Worm (Caenorhabditis elegans): Measurements from ENCODE around the gene tag-51.

Gene tag-51

DNA sequence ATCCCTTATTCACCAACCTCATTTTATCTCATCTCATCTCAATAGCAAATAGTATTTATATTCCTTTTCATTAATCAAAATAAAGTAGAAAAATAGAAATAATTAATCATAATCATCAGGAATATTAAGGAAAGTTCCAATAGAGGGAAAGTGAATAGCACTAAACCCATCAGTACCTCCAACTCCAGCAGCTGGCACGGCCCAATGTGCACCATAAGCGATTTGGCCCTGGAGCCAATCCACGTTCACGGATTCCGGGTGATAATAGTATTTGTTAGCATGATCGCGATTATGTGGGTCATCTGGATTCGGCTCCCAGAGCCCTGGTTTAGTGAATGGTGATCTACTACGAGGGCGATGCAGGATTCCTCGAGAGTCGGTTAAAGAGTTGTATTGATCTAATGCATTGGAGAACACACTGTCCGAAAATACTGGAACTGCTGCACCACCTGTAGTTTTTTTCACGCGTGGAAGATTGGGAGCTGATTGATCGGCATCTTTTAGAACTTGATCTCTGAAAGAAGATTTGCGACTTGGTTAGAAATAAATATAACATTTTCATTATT lies 18.2 kb upstream of the tag-51 start (continued):
- TF ChIP-seq nfya-1 (tag; optimal IDR thresholded peaks at IDR 0.05; ENCODE audit: borderline replicate concordance, insufficient read depth) (no peak), dox-1 (GFP tag; IDR thresholded peaks at IDR 0.05) (peak; percentile 92), bed-2 (GFP tag; IDR thresholded peaks at IDR 0.05) (no peak), nfya-2 (GFP tag; IDR thresholded peaks at IDR 0.05) (peak; percentile 93; the same call in 1 of the 2 replicates), xnd-1 (tag; optimal IDR thresholded peaks at IDR 0.05) (no peak), lsl-1 (GFP tag; optimal IDR thresholded peaks at IDR 0.05) (peak; percentile 23), repo-1 (tag; optimal IDR thresholded peaks at IDR 0.05) (peak; percentile 99), snpc-4 (GFP tag; optimal IDR thresholded peaks at IDR 0.05) (no peak), snpc-4 (tag; optimal IDR thresholded peaks at IDR 0.05) (peak in 2 of 4 experiments; percentile 27 to 48), F57A8.1 (GFP tag; optimal IDR thresholded peaks at IDR 0.05) (no peak), nfyb-1 (GFP tag; IDR thresholded peaks at IDR 0.05) (peak; percentile 99), egl-18 (GFP tag; IDR thresholded peaks at IDR 0.05) (peak; percentile 89), F52B5.7 (tag; optimal IDR thresholded peaks at IDR 0.05) (peak; percentile 99), rpc-1 (optimal IDR thresholded peaks at IDR 0.05) (no peak), rpc-1 (tag; optimal IDR thresholded peaks at IDR 0.05) (no peak), ztf-22 (GFP tag; optimal IDR thresholded peaks at IDR 0.05) (peak; percentile 92), tlf-1 (GFP tag; optimal IDR thresholded peaks at IDR 0.05) (peak; percentile 92), attf-3 (GFP tag; conservative IDR thresholded peaks at IDR 0.05) (peak; percentile 69), B0019.2 (GFP tag; conservative IDR thresholded peaks at IDR 0.05) (0 out of 2 replicates have a peak, but pooled peaks have one; percentile 36), ztf-3 (GFP tag; optimal IDR thresholded peaks at IDR 0.05) (peak; percentile 91), rcor-1 (GFP tag; IDR thresholded peaks at IDR 0.05) (peak; percentile 83), ceh-79 (tag; optimal IDR thresholded peaks at IDR 0.05) (peak; percentile 92), hmg-20 (GFP tag; IDR thresholded peaks at IDR 0.05) (peak; percentile 75), F39B2.1 (GFP tag; IDR thresholded peaks at IDR 0.05) (peak; percentile 72; the same call in 1 of the 2 replicates), Y53G8AR.9 (GFP tag; conservative IDR thresholded peaks at IDR 0.05) (peak; percentile 99), let-607 (tag; optimal IDR thresholded peaks at IDR 0.05) (peak; percentile 68 to 83), C17E4.6 (GFP tag; IDR thresholded peaks at IDR 0.05) (peak; percentile 93), F22D6.2 (tag; optimal IDR thresholded peaks at IDR 0.05) (peak; percentile 73), gei-17 (GFP tag; optimal IDR thresholded peaks at IDR 0.05) (peak; percentile 83), tbp1 (GFP tag; optimal IDR thresholded peaks at IDR 0.05) (peak; percentile 74), nhr-27 (tag; optimal IDR thresholded peaks at IDR 0.05) (peak; percentile 98), atf-7 (tag; optimal IDR thresholded peaks at IDR 0.05) (peak; percentile 99), unc-130 (GFP tag; optimal IDR thresholded peaks at IDR 0.05) (no peak), B0336.3 (GFP tag; IDR thresholded peaks at IDR 0.05) (peak; percentile 99), ama-1 (optimal IDR thresholded peaks at IDR 0.05) (peak; percentile 91), ama-1 (GFP tag; optimal IDR thresholded peaks at IDR 0.05) (peak in 1 of 2 experiments; percentile 65), B0261.1 (tag; optimal IDR thresholded peaks at IDR 0.05) (peak; percentile 44), madf-10 (tag; optimal IDR thresholded peaks at IDR 0.05) (peak; percentile 81), K11D2.4 (GFP tag; IDR thresholded peaks at IDR 0.05) (peak; percentile 95), Y95B8A.8 (GFP tag; IDR thresholded peaks at IDR 0.05) (peak; percentile 91), hlh-26 (GFP tag; conservative IDR thresholded peaks at IDR 0.05) (no peak), F23B12.7 (tag; optimal IDR thresholded peaks at IDR 0.05; ENCODE audit: insufficient read depth) (no peak), sdz-38 (tag; optimal IDR thresholded peaks at IDR 0.05) (no peak), nhr-120 (GFP tag; IDR thresholded peaks at IDR 0.05) (peak; percentile 92; the same call in 1 of the 2 replicates), B0035.1 (tag; optimal IDR thresholded peaks at IDR 0.05) (peak; percentile 87), ztf-28 (GFP tag; IDR thresholded peaks at IDR 0.05) (no peak), hmg-1.2 (GFP tag; IDR thresholded peaks at IDR 0.05) (peak; percentile 74), F55B11.4 (tag; optimal IDR thresholded peaks at IDR 0.05; ENCODE audit: borderline replicate concordance, insufficient read depth) (no peak), efl-1 (GFP tag; optimal IDR thresholded peaks at IDR 0.05) (no peak)

Measured in whole organism, young adult.